Worm (Caenorhabditis elegans): ENCODE measurements around the gene K08H2.4.

The K08H2.4 gene

DNA sequence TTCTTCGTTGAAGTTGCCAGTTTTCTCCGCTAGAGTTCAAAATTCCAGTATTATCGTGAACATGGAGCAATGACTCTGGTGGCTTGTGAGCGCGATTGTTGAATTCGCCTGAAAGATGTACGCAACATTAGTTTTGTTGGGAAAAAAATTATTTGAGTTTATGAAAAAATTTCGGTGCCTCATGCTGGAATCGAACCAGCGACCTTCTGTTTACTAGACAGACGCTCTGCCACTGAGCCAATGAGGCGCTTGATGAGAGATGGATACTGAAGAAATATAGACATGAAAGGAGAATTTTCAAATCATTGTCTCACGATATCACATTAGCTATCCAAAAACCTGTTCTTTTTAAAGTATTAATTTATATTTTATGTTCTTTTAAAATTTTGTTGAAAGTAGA lies 45.2 kb downstream of the K08H2.4 start:
- TF ChIP-seq nhr-21 (tag; optimal IDR thresholded peaks at IDR 0.05), result peak; percentile 1
- no peak for TF ChIP-seq egl-27 (tag; optimal IDR thresholded peaks at IDR 0.05)
- peak; percentile 7 for TF ChIP-seq crh-2 (tag; optimal IDR thresholded peaks at IDR 0.05)
- no peak for TF ChIP-seq elt-3 (tag; optimal IDR thresholded peaks at IDR 0.05)
- TF ChIP-seq sem-4 (tag; optimal IDR thresholded peaks at IDR 0.05), result no peak
- peak; percentile 19 for TF ChIP-seq sma-9 (GFP tag; optimal IDR thresholded peaks at IDR 0.05)
- TF ChIP-seq sma-9 (tag; optimal IDR thresholded peaks at IDR 0.05), result no peak

DNA sequence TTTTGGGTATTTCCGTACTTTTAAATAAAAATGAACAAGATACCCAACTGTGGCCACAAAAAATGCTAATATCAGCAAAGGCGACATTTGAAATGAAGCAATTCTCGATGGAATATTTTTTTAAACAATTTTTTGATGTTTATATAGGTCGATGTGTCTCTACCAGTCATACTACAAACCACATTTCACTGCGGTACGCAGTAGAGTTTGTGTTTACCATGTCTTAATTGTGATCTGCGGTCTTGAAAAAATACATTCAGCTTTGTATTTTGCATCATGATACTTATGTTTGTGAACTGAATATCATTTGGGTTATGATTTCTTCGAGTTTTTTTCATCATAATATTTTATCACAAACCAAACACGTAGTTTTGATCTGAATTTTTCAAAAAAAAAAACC lies 45.8 kb downstream of the K08H2.4 start, which contains the start of gene cyp-14A4:
cyp-14A4 (minus strand) TSS at position 107 of the 400 bp plus-strand sequence.
- TF ChIP-seq nhr-10 (tag; optimal IDR thresholded peaks at IDR 0.05) (no peak), nhr-21 (tag; optimal IDR thresholded peaks at IDR 0.05) (no peak), alr-1 (tag; optimal IDR thresholded peaks at IDR 0.05) (no peak)

DNA sequence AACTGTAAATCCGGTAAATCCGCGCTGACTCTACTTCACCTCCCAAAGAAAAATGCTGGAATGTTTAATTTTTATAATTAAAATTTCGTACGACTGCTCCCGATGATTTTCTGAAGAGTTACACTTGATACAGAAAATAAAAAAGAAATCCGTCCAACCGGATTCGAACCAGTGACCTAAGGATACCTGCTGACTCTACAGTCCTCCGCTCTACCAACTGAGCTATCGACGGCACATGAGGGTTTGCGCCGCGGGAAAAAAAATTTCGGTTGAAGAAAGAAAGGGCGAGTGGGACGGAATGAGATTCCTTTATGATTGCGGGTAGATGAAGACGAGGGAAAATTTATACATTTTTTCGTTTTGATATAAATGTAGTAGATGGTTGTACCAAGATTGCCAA lies 46.3 kb downstream of the K08H2.4 start:
- TF ChIP-seq dmd-4 (tag; optimal IDR thresholded peaks at IDR 0.05), result no peak
- TF ChIP-seq lin-39 (tag; optimal IDR thresholded peaks at IDR 0.05), result no peak
- TF ChIP-seq mab-5 (tag; optimal IDR thresholded peaks at IDR 0.05), result no peak
- no peak for TF ChIP-seq ztf-4 (tag; optimal IDR thresholded peaks at IDR 0.05)
- TF ChIP-seq C34F6.9 (tag; optimal IDR thresholded peaks at IDR 0.05), result no peak
- TF ChIP-seq gmeb-1 (tag; optimal IDR thresholded peaks at IDR 0.05), result no peak
- TF ChIP-seq nhr-77 (tag; optimal IDR thresholded peaks at IDR 0.05), result no peak
- TF ChIP-seq Y55F3AM.14 (GFP tag; optimal IDR thresholded peaks at IDR 0.05), result no peak
- no peak for TF ChIP-seq fos-1 (tag; optimal IDR thresholded peaks at IDR 0.05)
- TF ChIP-seq nhr-12 (tag; optimal IDR thresholded peaks at IDR 0.05), result no peak
- TF ChIP-seq nhr-21 (tag; optimal IDR thresholded peaks at IDR 0.05), result no peak
- TF ChIP-seq mbf-1 (tag; optimal IDR thresholded peaks at IDR 0.05), result no peak
- no peak for TF ChIP-seq unc-62 (GFP tag; optimal IDR thresholded peaks at IDR 0.05)
- no peak for TF ChIP-seq elt-3 (tag; optimal IDR thresholded peaks at IDR 0.05)
- no peak for TF ChIP-seq nhr-129 (tag; optimal IDR thresholded peaks at IDR 0.05)
- no peak for TF ChIP-seq F13H6.1 (tag; optimal IDR thresholded peaks at IDR 0.05)
- no peak for TF ChIP-seq egl-27 (tag; optimal IDR thresholded peaks at IDR 0.05)
- TF ChIP-seq nhr-23 (tag; optimal IDR thresholded peaks at IDR 0.05), result no peak

DNA sequence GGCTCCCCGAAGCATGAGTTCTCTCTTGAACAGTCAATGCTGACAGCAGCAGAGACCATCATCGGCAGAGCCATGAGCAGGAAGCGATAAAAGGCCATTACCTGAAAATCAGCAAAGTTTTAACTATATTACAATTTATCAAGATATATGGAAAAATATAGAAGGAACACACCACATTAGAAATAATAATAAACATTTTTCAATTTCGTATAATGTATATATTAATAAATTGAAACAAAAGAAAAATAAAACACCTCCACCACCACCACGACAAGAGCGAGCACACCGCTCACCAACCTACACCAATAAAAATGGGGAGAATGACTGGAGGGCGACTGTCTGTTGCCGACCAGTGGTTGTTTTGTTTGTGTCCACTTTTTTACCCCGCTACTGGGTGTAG lies 48.2 kb downstream of the K08H2.4 start, which contains the start of gene R04D3.2:
R04D3.2 (minus strand) TSS at position 101 of the 400 bp plus-strand sequence.
- TF ChIP-seq unc-39 (tag; optimal IDR thresholded peaks at IDR 0.05) (no peak), egl-27 (tag; optimal IDR thresholded peaks at IDR 0.05) (no peak)

DNA sequence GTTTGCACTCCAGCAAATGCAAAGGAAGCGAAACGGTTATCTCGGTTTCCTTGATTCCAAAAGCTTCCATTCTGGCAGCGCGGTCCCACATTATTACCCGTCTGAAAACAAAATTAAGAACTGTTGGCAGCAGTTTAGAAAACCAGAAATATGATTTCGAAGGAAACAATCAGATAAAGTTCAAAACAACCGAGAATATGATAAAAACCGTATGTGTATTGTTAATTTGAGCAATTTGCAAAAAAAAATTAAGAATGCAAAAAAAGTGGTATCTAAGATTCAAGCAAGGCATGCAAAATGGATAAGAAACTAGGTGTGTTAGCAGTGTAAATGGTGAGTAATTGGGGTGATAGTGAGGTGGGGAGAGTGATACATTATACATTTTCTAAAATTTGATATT lies 50.4 kb downstream of the K08H2.4 start, which contains the start of gene R04D3.4:
R04D3.4 (minus strand) TSS at position 101 of the 400 bp plus-strand sequence.
- TF ChIP-seq nhr-25 (tag; optimal IDR thresholded peaks at IDR 0.05), result no peak
